Worm (Caenorhabditis elegans) whole organism, L2 larva: ENCODE measurements around the gene C11D2.7.

Source experiments
- C34F6.9 ChIP-seq: fragments of 150-350 bp; optimal IDR thresholded peaks from 2 replicates; lab custom pipeline; 2014; ENCODE audit warnings: missing biosample characterization, missing genetic modification characterization
- F13H6.1 ChIP-seq: sonication (generic microtip); optimal IDR thresholded peaks from 2 replicates; lab custom pipeline; 2016; ENCODE audit warnings: missing genetic modification characterization, missing compliant biosample characterization
- R02D3.7 ChIP-seq: fragments of 150-350 bp; optimal IDR thresholded peaks from 2 replicates; lab custom pipeline; 2014; ENCODE audit warnings: missing biosample characterization, missing genetic modification characterization
- Y55F3AM.14 ChIP-seq: fragments of 200-800 bp; sonication (Bioruptor generic); optimal IDR thresholded peaks from 2 replicates; lab custom pipeline; 2018; ENCODE audit warnings: mild to moderate bottlenecking, missing genetic modification characterization, missing compliant biosample characterization
- ZK546.5 ChIP-seq: sonication (generic microtip); optimal IDR thresholded peaks from 2 replicates; lab custom pipeline; 2017; ENCODE audit warnings: missing biosample characterization, missing genetic modification characterization
- alr-1 ChIP-seq: fragments of 150-350 bp; optimal IDR thresholded peaks from 2 replicates; lab custom pipeline; 2014; ENCODE audit warnings: missing biosample characterization, missing genetic modification characterization
- aly-2 ChIP-seq: fragments of 150-350 bp; optimal IDR thresholded peaks from 2 replicates; lab custom pipeline; 2014; ENCODE audit warnings: missing biosample characterization, missing genetic modification characterization
- ama-1 ChIP-seq: fragments of 150-350 bp; optimal IDR thresholded peaks from 2 replicates; lab custom pipeline; 2018; ENCODE audit warnings: inconsistent platforms
- blmp-1 ChIP-seq: sonication (generic microtip); optimal IDR thresholded peaks from 2 replicates; lab custom pipeline; 2017; ENCODE audit warnings: missing genetic modification characterization, mild to moderate bottlenecking, missing compliant biosample characterization, antibody characterized with exemption, moderate library complexity; ENCODE audit not compliant: insufficient read depth
- ceh-82 ChIP-seq: fragments of 150-350 bp; optimal IDR thresholded peaks from 2 replicates; lab custom pipeline; 2014; ENCODE audit warnings: missing biosample characterization, missing genetic modification characterization
- crh-2 ChIP-seq: sonication (generic microtip); optimal IDR thresholded peaks from 2 replicates; lab custom pipeline; 2017; ENCODE audit warnings: missing biosample characterization, missing genetic modification characterization
- dmd-4 ChIP-seq: sonication (generic microtip); optimal IDR thresholded peaks from 2 replicates; lab custom pipeline; 2017; ENCODE audit warnings: missing biosample characterization, missing genetic modification characterization
- elt-1 ChIP-seq: fragments of 150-350 bp; optimal IDR thresholded peaks from 2 replicates; lab custom pipeline; 2014; ENCODE audit warnings: missing biosample characterization, missing genetic modification characterization
- elt-3 ChIP-seq: sonication (generic microtip); optimal IDR thresholded peaks from 2 replicates; lab custom pipeline; 2017; ENCODE audit warnings: missing biosample characterization, missing genetic modification characterization
- fos-1 ChIP-seq: fragments of 150-350 bp; optimal IDR thresholded peaks from 2 replicates; lab custom pipeline; 2014; ENCODE audit warnings: missing biosample characterization, missing genetic modification characterization
- gmeb-1 ChIP-seq: fragments of 150-350 bp; optimal IDR thresholded peaks from 2 replicates; lab custom pipeline; 2014; ENCODE audit warnings: missing biosample characterization, missing genetic modification characterization
- lin-13 ChIP-seq: fragments of 150-350 bp; optimal IDR thresholded peaks from 2 replicates; lab custom pipeline; 2014; ENCODE audit warnings: missing biosample characterization, missing genetic modification reagents, missing genetic modification characterization
- lin-39 ChIP-seq: fragments of 150-350 bp; optimal IDR thresholded peaks from 2 replicates; lab custom pipeline; 2014; ENCODE audit warnings: missing biosample characterization, missing genetic modification reagents, missing genetic modification characterization
- mab-5 ChIP-seq: fragments of 150-350 bp; optimal IDR thresholded peaks from 2 replicates; lab custom pipeline; 2014; ENCODE audit warnings: missing biosample characterization, missing genetic modification characterization
- mbf-1 ChIP-seq: sonication (generic microtip); optimal IDR thresholded peaks from 2 replicates; lab custom pipeline; 2017; ENCODE audit warnings: missing biosample characterization, missing genetic modification characterization
- mdl-1 ChIP-seq, 2 experiments: fragments of 150-350 bp in 1 of 2; sonication (generic microtip) in 1 of 2; optimal IDR thresholded peaks; 2 replicates each; lab custom pipeline; 2017; ENCODE audit warnings: missing biosample characterization in 2 of 2, missing genetic modification characterization in 2 of 2
- nhr-10 ChIP-seq: sonication (generic microtip); optimal IDR thresholded peaks from 2 replicates; lab custom pipeline; 2017; ENCODE audit warnings: missing biosample characterization, missing genetic modification characterization
- nhr-11 ChIP-seq: fragments of 150-350 bp; optimal IDR thresholded peaks from 2 replicates; lab custom pipeline; 2014; ENCODE audit warnings: missing biosample characterization, missing genetic modification characterization
- nhr-12 ChIP-seq: fragments of 150-350 bp; optimal IDR thresholded peaks from 2 replicates; lab custom pipeline; 2014; ENCODE audit warnings: missing biosample characterization, missing genetic modification characterization
- nhr-129 ChIP-seq: fragments of 150-350 bp; optimal IDR thresholded peaks from 2 replicates; lab custom pipeline; 2014; ENCODE audit warnings: missing biosample characterization, missing genetic modification characterization
- nhr-21 ChIP-seq: fragments of 150-350 bp; optimal IDR thresholded peaks from 2 replicates; lab custom pipeline; 2014; ENCODE audit warnings: missing biosample characterization, missing genetic modification characterization
- nhr-23 ChIP-seq: fragments of 150-350 bp; optimal IDR thresholded peaks from 2 replicates; lab custom pipeline; 2014; ENCODE audit warnings: missing biosample characterization, missing genetic modification reagents, missing genetic modification characterization
- nhr-6 ChIP-seq: fragments of 150-350 bp; optimal IDR thresholded peaks from 2 replicates; lab custom pipeline; 2014; ENCODE audit warnings: missing biosample characterization, missing genetic modification characterization
- nhr-77 ChIP-seq: fragments of 150-350 bp; optimal IDR thresholded peaks from 2 replicates; lab custom pipeline; 2014; ENCODE audit warnings: missing biosample characterization, missing genetic modification characterization
- sem-4 ChIP-seq: fragments of 150-350 bp; optimal IDR thresholded peaks from 2 replicates; lab custom pipeline; 2014; ENCODE audit warnings: missing biosample characterization, missing genetic modification reagents, missing genetic modification characterization
- sma-9 ChIP-seq, 2 experiments: fragments of 150-350 bp in 1 of 2; sonication (generic microtip) in 1 of 2; optimal IDR thresholded peaks; 2 replicates each; lab custom pipeline; 2014 to 2016; ENCODE audit warnings: missing genetic modification characterization in 2 of 2, mild to moderate bottlenecking in 1 of 2, missing biosample characterization in 1 of 2, missing compliant biosample characterization in 1 of 2, missing genetic modification reagents in 1 of 2, moderate library complexity in 1 of 2
- snpc-4 ChIP-seq: fragments of 150-350 bp; optimal IDR thresholded peaks from 2 replicates; lab custom pipeline; 2014; ENCODE audit warnings: missing biosample characterization, missing genetic modification characterization
- unc-39 ChIP-seq: fragments of 150-350 bp; optimal IDR thresholded peaks from 2 replicates; lab custom pipeline; 2014; ENCODE audit warnings: missing biosample characterization, missing genetic modification characterization
- unc-62 ChIP-seq: fragments of 150-350 bp; optimal IDR thresholded peaks from 2 replicates; lab custom pipeline; 2014; ENCODE audit warnings: missing biosample characterization, missing genetic modification reagents, missing genetic modification characterization
- ztf-1 ChIP-seq: fragments of 200-800 bp; sonication (Bioruptor generic); conservative IDR thresholded peaks from 2 replicates; pipeline ENCODE4 v1.3.6; 2022; ENCODE audit warnings: missing genetic modification characterization, missing compliant biosample characterization
- ztf-11 ChIP-seq: sonication (generic microtip); optimal IDR thresholded peaks from 2 replicates; lab custom pipeline; 2017; ENCODE audit warnings: missing biosample characterization, missing genetic modification characterization

The C11D2.7 gene

DNA sequence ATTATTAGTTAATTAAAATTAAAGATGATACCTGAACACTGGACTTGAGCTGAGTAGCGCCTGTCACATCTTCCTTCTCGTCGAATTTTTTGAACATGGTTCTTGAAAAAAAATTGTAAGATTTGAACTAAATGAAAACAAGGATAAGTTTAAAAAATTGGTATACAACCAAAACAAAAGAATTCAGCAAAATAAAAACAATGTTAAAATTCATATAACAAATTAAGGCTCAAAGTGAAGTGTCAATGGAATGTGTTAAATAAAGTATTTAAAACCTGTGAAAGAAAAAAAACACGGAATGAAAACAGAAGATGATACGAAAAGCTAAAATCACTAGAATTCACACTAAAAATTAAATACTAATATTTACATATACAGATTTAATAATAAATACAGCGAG lies at the start of gene C11D2.7:
Gene C11D2.7 (minus strand): TSS at position 101 of the 400 bp plus-strand sequence.
- TF ChIP-seq aly-2 (tag; lab: Kevin White, UChicago): no peak
- no peak for TF ChIP-seq nhr-77 (tag; lab: Kevin White, UChicago)
- TF ChIP-seq ama-1 (lab: Kevin White, UChicago): no peak
- no peak for TF ChIP-seq sem-4 (tag; lab: Kevin White, UChicago)
- no peak for TF ChIP-seq ceh-82 (tag; lab: Kevin White, UChicago)
- TF ChIP-seq fos-1: no peak
- TF ChIP-seq, all 48 proteins: peak for 0

DNA sequence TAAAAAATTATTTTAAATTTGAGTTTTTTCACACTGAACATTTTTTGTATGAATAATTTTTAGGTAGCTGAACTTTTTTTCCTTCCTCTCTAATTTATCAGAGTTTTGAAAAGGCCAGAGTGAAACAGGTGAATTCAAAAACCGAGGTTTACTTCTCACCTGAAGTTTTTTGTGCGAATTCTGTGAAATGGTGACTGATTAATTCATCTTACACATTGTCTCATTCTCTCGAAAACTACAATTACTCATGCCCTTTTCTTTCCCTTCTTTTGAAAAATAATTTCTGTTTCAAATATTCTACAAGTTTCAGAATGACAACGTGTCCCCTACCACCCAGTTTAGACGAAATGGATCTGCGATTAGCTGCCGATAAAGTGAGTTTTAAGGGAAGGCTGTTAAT lies 46.6 kb upstream of the C11D2.7 start, which contains the start of gene tkr-2:
Gene tkr-2 (plus strand): TSS at position 301 of the 400 bp plus-strand sequence.
- TF ChIP-seq ZK546.5 (tag; lab: Kevin White, UChicago) (no peak), C34F6.9 (tag; lab: Kevin White, UChicago) (no peak), dmd-4 (tag; lab: Kevin White, UChicago) (no peak), elt-1 (tag; lab: Kevin White, UChicago) (no peak), Y55F3AM.14 (GFP tag; lab: Kevin White, UChicago) (no peak), elt-3 (no peak), nhr-129 (no peak), unc-62 (GFP tag; lab: Kevin White, UChicago) (no peak), sma-9 (GFP tag; optimal IDR thresholded peaks at IDR 0.05; lab: Kevin White, UChicago) (no peak), sma-9 (tag; optimal IDR thresholded peaks at IDR 0.05; lab: Kevin White, UChicago) (no peak), ztf-1 (no peak), lin-39 (no peak), nhr-21 (tag; lab: Kevin White, UChicago) (no peak), nhr-12 (no peak), mab-5 (tag; lab: Kevin White, UChicago) (no peak), gmeb-1 (tag; lab: Kevin White, UChicago) (no peak), nhr-10 (tag; lab: Kevin White, UChicago) (no peak), mdl-1 (tag; optimal IDR thresholded peaks at IDR 0.05; lab: Kevin White, UChicago) (no peak), nhr-23 (no peak)

DNA sequence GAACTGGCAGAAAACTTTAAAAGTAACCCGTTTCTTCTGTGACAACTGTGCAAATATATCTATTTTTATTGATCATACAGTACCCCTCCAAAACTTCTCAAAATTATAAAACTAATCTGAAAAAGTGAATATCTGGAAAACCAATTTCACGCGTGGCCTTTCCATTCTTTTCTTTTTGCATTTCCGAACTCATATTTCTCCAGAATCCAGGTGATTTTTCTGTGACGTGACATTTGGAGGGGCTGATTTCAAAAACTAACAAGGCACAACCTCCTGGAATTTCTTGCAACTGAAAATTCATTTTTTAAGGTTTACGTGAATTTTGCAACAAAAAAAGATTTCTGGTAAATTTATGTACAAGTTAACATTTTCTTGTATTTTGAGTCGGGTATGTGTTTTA lies 45.1 kb upstream of the C11D2.7 start:
- TF ChIP-seq elt-1 (tag; lab: Kevin White, UChicago): no peak
- no peak for TF ChIP-seq ZK546.5 (tag; lab: Kevin White, UChicago)
- no peak for TF ChIP-seq lin-39
- TF ChIP-seq nhr-11 (tag; lab: Kevin White, UChicago): no peak
- TF ChIP-seq mdl-1 (tag; optimal IDR thresholded peaks at IDR 0.05; lab: Kevin White, UChicago): no peak
- no peak for TF ChIP-seq aly-2 (tag; lab: Kevin White, UChicago)
- no peak for TF ChIP-seq alr-1
- TF ChIP-seq crh-2: no peak
- no peak for TF ChIP-seq unc-62 (GFP tag; lab: Kevin White, UChicago)
- no peak for TF ChIP-seq ceh-82 (tag; lab: Kevin White, UChicago)
- TF ChIP-seq F13H6.1 (tag; lab: Kevin White, UChicago): no peak
- no peak for TF ChIP-seq nhr-21 (tag; lab: Kevin White, UChicago)
- TF ChIP-seq snpc-4 (tag; lab: Kevin White, UChicago): no peak
- no peak for TF ChIP-seq R02D3.7
- no peak for TF ChIP-seq dmd-4 (tag; lab: Kevin White, UChicago)
- TF ChIP-seq unc-39: no peak
- no peak for TF ChIP-seq sma-9 (GFP tag; optimal IDR thresholded peaks at IDR 0.05; lab: Kevin White, UChicago)
- no peak for TF ChIP-seq sma-9 (tag; optimal IDR thresholded peaks at IDR 0.05; lab: Kevin White, UChicago)
- no peak for TF ChIP-seq lin-13 (GFP tag; lab: Kevin White, UChicago)
- TF ChIP-seq elt-3: no peak
- no peak for TF ChIP-seq ztf-11 (tag; lab: Kevin White, UChicago)

DNA sequence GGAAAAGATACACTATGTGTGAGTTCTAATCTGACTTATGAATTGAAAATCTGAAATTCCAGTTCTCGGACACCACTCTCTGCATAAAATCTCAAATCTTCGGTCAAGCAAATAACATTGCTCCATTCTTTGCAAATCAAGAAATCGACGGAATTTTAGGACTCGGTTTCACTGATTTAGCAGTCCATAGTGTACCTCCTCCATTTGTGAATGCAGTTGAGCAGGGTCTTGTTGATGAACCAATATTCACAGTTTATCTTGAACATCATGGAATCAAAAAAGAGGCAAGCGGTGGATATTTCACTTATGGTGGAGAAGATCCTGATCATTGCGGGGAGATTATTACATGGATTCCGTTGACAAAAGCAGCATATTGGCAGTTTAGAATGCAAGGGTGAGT lies 32.0 kb upstream of the C11D2.7 start:
- no peak for TF ChIP-seq unc-62 (GFP tag; lab: Kevin White, UChicago)
- no peak for TF ChIP-seq alr-1
- TF ChIP-seq unc-39: no peak
- TF ChIP-seq mab-5 (tag; lab: Kevin White, UChicago): no peak
- TF ChIP-seq blmp-1 (tag; lab: Kevin White, UChicago): no peak
- no peak for TF ChIP-seq F13H6.1 (tag; lab: Kevin White, UChicago)
- no peak for TF ChIP-seq nhr-129
- no peak for TF ChIP-seq sem-4 (tag; lab: Kevin White, UChicago)
- TF ChIP-seq nhr-11 (tag; lab: Kevin White, UChicago): no peak
- TF ChIP-seq mbf-1 (tag; lab: Kevin White, UChicago): no peak
- TF ChIP-seq nhr-6 (tag; lab: Kevin White, UChicago): no peak
